Worm (Caenorhabditis elegans) whole organism, L1 larva: ENCODE data around the gene bgal-1.
A peak's percentile ranks its signal among the peaks of the same experiment; 100 is the strongest.

Experiments used
- C04F5.9 ChIP-seq: sonication (generic microtip); optimal IDR thresholded peaks from 2 replicates; lab custom pipeline; 2016; ENCODE audit warnings: missing genetic modification characterization, missing compliant biosample characterization
- C34B4.2 ChIP-seq: sonication (generic microtip); optimal IDR thresholded peaks from 2 replicates; lab custom pipeline; 2017; ENCODE audit warnings: mild to moderate bottlenecking, missing genetic modification characterization, missing compliant biosample characterization
- F16B12.6 ChIP-seq: fragments of 150-350 bp; optimal IDR thresholded peaks from 2 replicates; lab custom pipeline; 2014; ENCODE audit warnings: missing biosample characterization, missing genetic modification characterization
- ama-1 ChIP-seq: fragments of 150-350 bp; optimal IDR thresholded peaks from 2 replicates; lab custom pipeline; 2014
- blmp-1 ChIP-seq: fragments of 150-350 bp; optimal IDR thresholded peaks from 2 replicates; lab custom pipeline; 2014; ENCODE audit warnings: missing biosample characterization, missing genetic modification characterization
- ceh-82 ChIP-seq, 3 experiments: fragments of 150-350 bp in 1 of 3; sonication (generic microtip) in 2 of 3; optimal IDR thresholded peaks; 2 replicates each; lab custom pipeline; 2014 to 2017; ENCODE audit warnings: missing biosample characterization in 3 of 3, missing genetic modification characterization in 3 of 3
- ceh-88 ChIP-seq: fragments of 200-800 bp; sonication (Bioruptor generic); IDR thresholded peaks from 2 replicates; pipeline ENCODE4 v1.3.6; 2022; ENCODE audit warnings: missing genetic modification characterization, missing compliant biosample characterization
- ceh-90 ChIP-seq: sonication (generic microtip); optimal IDR thresholded peaks from 2 replicates; lab custom pipeline; 2016; ENCODE audit warnings: missing genetic modification characterization, missing compliant biosample characterization
- ces-1 ChIP-seq: fragments of 150-350 bp; optimal IDR thresholded peaks from 2 replicates; lab custom pipeline; 2014; ENCODE audit warnings: missing biosample characterization, missing genetic modification reagents, missing genetic modification characterization
- dsc-1 ChIP-seq: sonication (generic microtip); optimal IDR thresholded peaks from 2 replicates; lab custom pipeline; 2016; ENCODE audit warnings: mild to moderate bottlenecking, missing genetic modification characterization, missing compliant biosample characterization
- efl-3 ChIP-seq: fragments of 200-800 bp; sonication (Bioruptor generic); optimal IDR thresholded peaks from 2 replicates; lab custom pipeline; 2018; ENCODE audit warnings: mild to moderate bottlenecking, missing genetic modification characterization, missing compliant biosample characterization
- egl-27 ChIP-seq, 2 experiments: fragments of 150-350 bp in 1 of 2; sonication (generic microtip); optimal IDR thresholded peaks; 3 replicates each; lab custom pipeline; 2017 to 2018; ENCODE audit warnings: missing biosample characterization in 2 of 2, missing genetic modification characterization in 2 of 2, missing genetic modification reagents in 2 of 2
- elt-2 ChIP-seq: sonication (generic microtip); optimal IDR thresholded peaks from 2 replicates; lab custom pipeline; 2016; ENCODE audit warnings: missing genetic modification characterization, mild to moderate bottlenecking, inconsistent platforms, missing compliant biosample characterization, missing genetic modification reagents
- elt-3 ChIP-seq, 6 experiments: fragments of 150-350 bp in 1 of 6; sonication (generic microtip); optimal IDR thresholded peaks; 2 replicates each; lab custom pipeline; 2017 to 2018; ENCODE audit warnings: missing biosample characterization in 6 of 6, missing genetic modification characterization in 6 of 6, inconsistent platforms in 1 of 6
- fkh-10 ChIP-seq: sonication (generic microtip); optimal IDR thresholded peaks from 2 replicates; lab custom pipeline; 2017; ENCODE audit warnings: missing biosample characterization, missing genetic modification reagents, missing genetic modification characterization
- grh-1 ChIP-seq: fragments of 200-800 bp; sonication (Bioruptor generic); IDR thresholded peaks from 2 replicates; pipeline ENCODE4 v1.3.6; 2022; ENCODE audit warnings: missing genetic modification reagents, missing genetic modification characterization, missing compliant biosample characterization
- hlh-17 ChIP-seq: fragments of 200-800 bp; sonication (Bioruptor generic); optimal IDR thresholded peaks from 2 replicates; lab custom pipeline; 2018; ENCODE audit warnings: missing genetic modification characterization, mild to moderate bottlenecking, missing compliant biosample characterization, moderate library complexity, borderline replicate concordance
- hlh-4 ChIP-seq: sonication (generic microtip); optimal IDR thresholded peaks from 2 replicates; lab custom pipeline; 2016; ENCODE audit warnings: mild to moderate bottlenecking, missing genetic modification characterization, missing compliant biosample characterization
- irx-1 ChIP-seq: sonication (generic microtip); optimal IDR thresholded peaks from 2 replicates; lab custom pipeline; 2016; ENCODE audit warnings: missing genetic modification characterization, missing compliant biosample characterization
- isw-1 ChIP-seq: fragments of 200-800 bp; sonication (Bioruptor generic); IDR thresholded peaks from 2 replicates; pipeline ENCODE4 v1.3.6; 2022; ENCODE audit warnings: missing genetic modification characterization, missing compliant biosample characterization
- jun-1 ChIP-seq: fragments of 150-350 bp; optimal IDR thresholded peaks from 2 replicates; lab custom pipeline; 2014; ENCODE audit warnings: missing biosample characterization, missing genetic modification reagents, missing genetic modification characterization
- lin-13 ChIP-seq: fragments of 150-350 bp; optimal IDR thresholded peaks from 2 replicates; lab custom pipeline; 2014; ENCODE audit warnings: missing biosample characterization, missing genetic modification reagents, missing genetic modification characterization
- lin-14 ChIP-seq: fragments of 200-800 bp; sonication (Bioruptor generic); optimal IDR thresholded peaks from 2 replicates; lab custom pipeline; 2018; ENCODE audit warnings: mild to moderate bottlenecking, missing genetic modification characterization, moderate library complexity, missing compliant biosample characterization
- lin-15B ChIP-seq: fragments of 150-350 bp; sonication (generic microtip); optimal IDR thresholded peaks from 3 replicates; lab custom pipeline; 2014; ENCODE audit warnings: missing biosample characterization, missing genetic modification characterization
- lin-35 ChIP-seq, 2 experiments: fragments of 150-350 bp; optimal IDR thresholded peaks; 2 replicates each; lab custom pipeline; 2014; ENCODE audit warnings: missing biosample characterization in 2 of 2, missing genetic modification characterization in 2 of 2, missing genetic modification reagents in 2 of 2
- lin-39 ChIP-seq: fragments of 150-350 bp; optimal IDR thresholded peaks from 2 replicates; lab custom pipeline; 2014; ENCODE audit warnings: missing biosample characterization, missing genetic modification reagents, missing genetic modification characterization
- mdl-1 ChIP-seq, 2 experiments: fragments of 150-350 bp; optimal IDR thresholded peaks; 2 replicates each; lab custom pipeline; 2014 to 2017; ENCODE audit warnings: missing biosample characterization in 2 of 2, missing genetic modification characterization in 2 of 2, inconsistent platforms in 1 of 2
- mep-1 ChIP-seq: fragments of 150-350 bp; optimal IDR thresholded peaks from 2 replicates; lab custom pipeline; 2014; ENCODE audit warnings: missing biosample characterization, missing genetic modification characterization
- nhr-19 ChIP-seq: fragments of 200-800 bp; sonication (Bioruptor generic); conservative IDR thresholded peaks from 2 replicates; pipeline ENCODE4 v1.3.6; 2022; ENCODE audit warnings: missing genetic modification characterization, missing compliant biosample characterization
- nhr-20 ChIP-seq: sonication (generic microtip); optimal IDR thresholded peaks from 2 replicates; lab custom pipeline; 2016; ENCODE audit warnings: mild to moderate bottlenecking, missing genetic modification characterization, missing compliant biosample characterization
- nhr-237 ChIP-seq: fragments of 150-350 bp; optimal IDR thresholded peaks from 2 replicates; lab custom pipeline; 2014; ENCODE audit warnings: missing biosample characterization, missing genetic modification characterization
- nhr-71 ChIP-seq: sonication (generic microtip); optimal IDR thresholded peaks from 2 replicates; lab custom pipeline; 2016; ENCODE audit warnings: mild to moderate bottlenecking, missing genetic modification characterization, moderate library complexity, missing compliant biosample characterization
- nhr-76 ChIP-seq: sonication (generic microtip); optimal IDR thresholded peaks from 2 replicates; lab custom pipeline; 2017; ENCODE audit warnings: missing biosample characterization, missing genetic modification characterization
- nhr-77 ChIP-seq: fragments of 150-350 bp; optimal IDR thresholded peaks from 2 replicates; lab custom pipeline; 2014; ENCODE audit warnings: missing biosample characterization, missing genetic modification characterization
- nhr-85 ChIP-seq: sonication (generic microtip); peaks from one replicate; lab custom pipeline; 2016; ENCODE audit warnings: missing genetic modification characterization, inconsistent platforms, missing compliant biosample characterization
- pag-3 ChIP-seq: sonication (generic microtip); optimal IDR thresholded peaks from 2 replicates; lab custom pipeline; 2017; ENCODE audit warnings: missing genetic modification characterization, mild to moderate bottlenecking, missing compliant biosample characterization, antibody characterized with exemption, borderline replicate concordance; ENCODE audit not compliant: insufficient read depth
- pax-3 ChIP-seq: fragments of 200-800 bp; sonication (Bioruptor generic); optimal IDR thresholded peaks from 2 replicates; lab custom pipeline; 2018; ENCODE audit warnings: mild to moderate bottlenecking, missing genetic modification characterization, moderate library complexity, missing compliant biosample characterization
- rnt-1 ChIP-seq: sonication (generic microtip); optimal IDR thresholded peaks from 2 replicates; lab custom pipeline; 2016; ENCODE audit warnings: mild to moderate bottlenecking, missing genetic modification characterization, moderate library complexity, missing compliant biosample characterization
- snu-23 ChIP-seq: sonication (generic microtip); optimal IDR thresholded peaks from 2 replicates; lab custom pipeline; 2016; ENCODE audit warnings: missing genetic modification characterization, missing compliant biosample characterization
- sup-37 ChIP-seq: fragments of 200-800 bp; sonication (Bioruptor generic); optimal IDR thresholded peaks from 2 replicates; lab custom pipeline; 2018; ENCODE audit warnings: mild to moderate bottlenecking, missing genetic modification characterization, missing compliant biosample characterization
- swsn-7 ChIP-seq: sonication (generic microtip); optimal IDR thresholded peaks from 2 replicates; lab custom pipeline; 2016; ENCODE audit warnings: missing genetic modification characterization, missing compliant biosample characterization
- tbx-2 ChIP-seq: sonication (generic microtip); optimal IDR thresholded peaks from 2 replicates; lab custom pipeline; 2016; ENCODE audit warnings: missing genetic modification characterization, missing compliant biosample characterization
- unc-130 ChIP-seq: fragments of 150-350 bp; optimal IDR thresholded peaks from 2 replicates; lab custom pipeline; 2017; ENCODE audit warnings: missing biosample characterization, missing genetic modification characterization, inconsistent platforms
- unc-62 ChIP-seq: fragments of 150-350 bp; optimal IDR thresholded peaks from 2 replicates; lab custom pipeline; 2014; ENCODE audit warnings: missing biosample characterization, missing genetic modification reagents, missing genetic modification characterization
- unc-86 ChIP-seq: sonication (generic microtip); optimal IDR thresholded peaks from 2 replicates; lab custom pipeline; 2016; ENCODE audit warnings: missing genetic modification characterization, missing compliant biosample characterization
- unc-98 ChIP-seq: fragments of 200-800 bp; sonication (Bioruptor generic); IDR thresholded peaks from 2 replicates; pipeline ENCODE4 v1.3.6; 2022; ENCODE audit warnings: missing genetic modification characterization, missing compliant biosample characterization
- vab-15 ChIP-seq: sonication (generic microtip); optimal IDR thresholded peaks from 2 replicates; lab custom pipeline; 2017; ENCODE audit warnings: missing genotype, mild to moderate bottlenecking, missing genetic modification characterization, missing compliant biosample characterization
- xbp-1 ChIP-seq: sonication (generic microtip); optimal IDR thresholded peaks from 2 replicates; lab custom pipeline; 2016; ENCODE audit warnings: missing genetic modification characterization, missing compliant biosample characterization
- zag-1 ChIP-seq: fragments of 150-350 bp; optimal IDR thresholded peaks from 2 replicates; lab custom pipeline; 2014; ENCODE audit warnings: missing biosample characterization, missing genetic modification characterization
- zip-4 ChIP-seq: fragments of 200-800 bp; sonication (Bioruptor generic); optimal IDR thresholded peaks from 2 replicates; lab custom pipeline; 2018; ENCODE audit warnings: mild to moderate bottlenecking, missing genetic modification characterization, moderate library complexity, missing compliant biosample characterization
- ztf-11 ChIP-seq, 2 experiments: sonication (generic microtip); optimal IDR thresholded peaks; 2 replicates each; lab custom pipeline; 2016 to 2017; ENCODE audit warnings: missing genetic modification characterization in 2 of 2, missing biosample characterization in 1 of 2, missing compliant biosample characterization in 1 of 2

Gene bgal-1

DNA sequence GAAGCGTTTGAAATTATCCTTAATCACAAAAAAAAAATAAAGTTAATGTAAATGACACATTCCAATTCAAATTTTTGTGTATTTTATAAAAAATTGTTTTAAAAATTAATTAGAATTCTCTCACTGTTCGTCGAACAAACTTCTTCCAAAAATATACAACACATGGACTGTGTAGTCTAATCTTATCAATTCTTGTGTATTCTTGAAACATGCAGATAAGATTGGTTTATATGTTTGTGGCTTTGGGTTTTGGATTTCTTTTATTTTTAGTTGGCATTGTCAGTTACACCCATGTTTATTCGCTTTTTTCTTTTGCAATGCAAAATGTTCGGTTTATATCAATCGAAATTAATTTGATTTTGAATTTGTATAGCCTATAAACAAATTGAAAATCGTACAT, 5.4 kb downstream of the bgal-1 start:
- TF ChIP-seq elt-3 (tag; optimal IDR thresholded peaks at IDR 0.05; lab: Kevin White, UChicago) (peak in 2 of 6 experiments; percentile 44 to 83), ceh-90 (tag; lab: Kevin White, UChicago) (no peak)

DNA sequence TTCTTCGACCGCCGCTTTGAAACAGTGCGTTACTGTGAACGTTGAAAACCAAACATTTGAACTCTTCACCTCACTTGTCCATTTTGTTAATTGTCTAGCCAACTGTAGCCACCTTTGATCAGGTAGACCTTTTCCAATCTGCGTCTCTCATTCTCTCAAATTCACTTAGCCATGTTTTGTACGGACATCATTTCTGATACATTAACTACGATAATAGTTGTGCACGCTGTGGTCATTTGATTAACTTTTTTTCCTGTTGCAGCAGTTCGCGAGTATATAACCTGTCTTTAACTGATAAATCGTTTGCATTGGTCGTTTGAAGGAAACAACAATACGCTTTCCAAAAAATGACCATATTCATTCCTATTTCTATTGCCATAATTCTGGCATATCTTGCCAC, 8.4 kb downstream of the bgal-1 start, which contains the start of gene cyp-29A2:
cyp-29A2 (plus strand) TSS at position 190 of the 400 bp plus-strand sequence.
- no peak for TF ChIP-seq dsc-1 (tag; lab: Kevin White, UChicago)
- TF ChIP-seq C04F5.9 (tag; lab: Kevin White, UChicago) = no peak
- TF ChIP-seq zag-1 (tag; lab: Kevin White, UChicago) = no peak
- TF ChIP-seq lin-35 (GFP tag; optimal IDR thresholded peaks at IDR 0.05; lab: Kevin White, UChicago) = no peak
- no peak for TF ChIP-seq mep-1 (tag; lab: Kevin White, UChicago)
- no peak for TF ChIP-seq unc-98 (GFP tag; lab: Robert Waterston, UW)
- no peak for TF ChIP-seq pax-3 (tag; lab: Kevin White, UChicago)
- no peak for TF ChIP-seq C34B4.2
- TF ChIP-seq efl-3 (GFP tag; lab: Kevin White, UChicago) = no peak
- TF ChIP-seq mdl-1 (tag; optimal IDR thresholded peaks at IDR 0.05; lab: Kevin White, UChicago) = no peak
- no peak for TF ChIP-seq sup-37 (GFP tag; lab: Kevin White, UChicago)
- TF ChIP-seq hlh-17 = no peak
- TF ChIP-seq egl-27 (tag; optimal IDR thresholded peaks at IDR 0.05; lab: Kevin White, UChicago) = no peak
- peak; percentile 52 for TF ChIP-seq nhr-20 (tag; lab: Kevin White, UChicago)
- TF ChIP-seq ceh-82 (tag; optimal IDR thresholded peaks at IDR 0.05; lab: Kevin White, UChicago) = no peak
- TF ChIP-seq lin-15B (tag; lab: Kevin White, UChicago) = no peak
- TF ChIP-seq nhr-76 = no peak
- no peak for TF ChIP-seq ces-1 (GFP tag; lab: Kevin White, UChicago)
- no peak for TF ChIP-seq unc-86 (tag; lab: Kevin White, UChicago)
- TF ChIP-seq vab-15 = no peak
- TF ChIP-seq unc-130 (tag; lab: Kevin White, UChicago) = no peak
- no peak for TF ChIP-seq ama-1 (lab: Kevin White, UChicago)
- TF ChIP-seq irx-1 (tag; lab: Kevin White, UChicago) = no peak
- TF ChIP-seq isw-1 (GFP tag; lab: Robert Waterston, UW) = no peak
- no peak for TF ChIP-seq jun-1 (tag; lab: Kevin White, UChicago)
- peak; percentile 17 for TF ChIP-seq elt-2
- no peak for TF ChIP-seq lin-13
- no peak for TF ChIP-seq swsn-7 (tag; lab: Kevin White, UChicago)
- peak; percentile 7 for TF ChIP-seq blmp-1 (tag; lab: Kevin White, UChicago)
- no peak for TF ChIP-seq unc-62 (GFP tag; lab: Kevin White, UChicago)
- TF ChIP-seq ceh-88 = no peak
- TF ChIP-seq lin-14 = peak; percentile 11
- TF ChIP-seq pag-3 (tag; lab: Kevin White, UChicago) = no peak
- TF ChIP-seq nhr-77 (tag; lab: Kevin White, UChicago) = no peak
- TF ChIP-seq nhr-19 (GFP tag; lab: Robert Waterston, UW) = no peak
- TF ChIP-seq hlh-4 (tag; lab: Kevin White, UChicago) = no peak
- no peak for TF ChIP-seq grh-1 (GFP tag; lab: Robert Waterston, UW)
- no peak for TF ChIP-seq xbp-1 (tag; lab: Kevin White, UChicago)
- TF ChIP-seq fkh-10 = no peak
- peak; percentile 8 for TF ChIP-seq nhr-85 (tag; lab: Kevin White, UChicago)
- TF ChIP-seq ztf-11 (tag; optimal IDR thresholded peaks at IDR 0.05; lab: Kevin White, UChicago) = no peak
- TF ChIP-seq nhr-237 = no peak
- peak; percentile 22 for TF ChIP-seq nhr-71 (tag; lab: Kevin White, UChicago)
- TF ChIP-seq zip-4 (GFP tag; lab: Kevin White, UChicago) = no peak
- TF ChIP-seq lin-39 (tag; lab: Kevin White, UChicago) = no peak
- peak in 1 of 6 experiments; percentile 16 for TF ChIP-seq elt-3 (tag; optimal IDR thresholded peaks at IDR 0.05; lab: Kevin White, UChicago)
- no peak for TF ChIP-seq tbx-2
- TF ChIP-seq snu-23 (GFP tag; lab: Kevin White, UChicago) = peak; percentile 17
- TF ChIP-seq F16B12.6 (tag; lab: Kevin White, UChicago) = no peak
- no peak for TF ChIP-seq rnt-1 (tag; lab: Kevin White, UChicago)
